Worm (Caenorhabditis elegans): Measurements from ENCODE around the gene mab-9.

ce11 chrII:556185-556584 is 40.4 kb downstream of the mab-9 start, which contains the start of the genes C09E8.1 and C09E8.6:
- no peak for TF ChIP-seq sdc-2 (tag; optimal IDR thresholded peaks at IDR 0.05)
- no peak for TF ChIP-seq hlh-6 (tag; optimal IDR thresholded peaks at IDR 0.05)
- no peak for TF ChIP-seq tbx-7 (tag; optimal IDR thresholded peaks at IDR 0.05)
- TF ChIP-seq K09A11.1 (tag; optimal IDR thresholded peaks at IDR 0.05; ENCODE audit: insufficient read depth): no peak
- no peak for TF ChIP-seq pqm-1 (tag; optimal IDR thresholded peaks at IDR 0.05)
- no peak for TF ChIP-seq sox-4 (tag; optimal IDR thresholded peaks at IDR 0.05)
- TF ChIP-seq ama-1 (optimal IDR thresholded peaks at IDR 0.05): no peak
- TF ChIP-seq npax-4 (tag; optimal IDR thresholded peaks at IDR 0.05): no peak

Data from whole organism, late embryonic.